Fruit fly (Drosophila melanogaster): ENCODE measurements around the gene CG33523.

DNA sequence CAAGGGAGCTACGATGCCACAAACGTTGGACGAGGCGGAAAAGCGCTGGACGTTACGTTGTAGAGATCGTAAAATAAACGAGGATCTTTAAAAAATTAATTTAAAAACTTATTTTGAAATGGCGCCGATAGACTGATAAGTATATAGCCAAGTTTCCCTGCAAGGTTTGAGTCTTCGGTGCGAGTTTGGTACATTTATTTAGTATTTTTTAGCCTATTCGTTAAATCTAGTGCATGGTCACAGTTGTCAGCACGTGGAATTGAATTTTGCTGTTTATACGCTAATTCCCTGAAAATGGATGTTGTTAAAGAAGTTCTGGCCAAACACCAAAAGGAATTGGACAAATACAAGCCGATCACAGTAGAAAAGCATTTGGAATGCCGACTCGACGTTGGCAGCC is 24.4 kb upstream of the CG33523 start, which contains the start of gene CG32409:
- no peak for TF ChIP-seq ttk (optimal IDR thresholded peaks at IDR 0.05)
- no peak for TF ChIP-seq psq (optimal IDR thresholded peaks at IDR 0.05)
- no peak for TF ChIP-seq insv (optimal IDR thresholded peaks at IDR 0.05)
- TF ChIP-seq Myc (optimal IDR thresholded peaks at IDR 0.05), result no peak
- TF ChIP-seq h (optimal IDR thresholded peaks at IDR 0.05), result no peak
- no peak for TF ChIP-seq Sin3A (optimal IDR thresholded peaks at IDR 0.05)
